Fruit fly (Drosophila melanogaster): ENCODE results near the gene nes.

Gene nes

dm6 chr3L:19254715-19255428 is 5.6 kb downstream of the nes start, which contains the start of the genes mRpL21 and rept (continued):
- peak; percentile 34 for TF ChIP-seq CG33557 (GFP tag; optimal IDR thresholded peaks at IDR 0.05)
- TF ChIP-seq CG18599 (GFP tag; optimal IDR thresholded peaks at IDR 0.05), result peak; percentile 59
- TF ChIP-seq jumu (GFP tag; optimal IDR thresholded peaks at IDR 0.05), result peak; percentile 36
- peak; percentile 39; the same call in 1 of the 2 replicates for TF ChIP-seq CG10366 (GFP tag; IDR thresholded peaks at IDR 0.05)
- peak; percentile 71 for TF ChIP-seq HLH54F (GFP tag; optimal IDR thresholded peaks at IDR 0.05)
- TF ChIP-seq CG12942 (GFP tag; optimal IDR thresholded peaks at IDR 0.05), result peak; percentile 28
- TF ChIP-seq hth (optimal IDR thresholded peaks at IDR 0.05), result no peak
- TF ChIP-seq CG10431 (GFP tag; optimal IDR thresholded peaks at IDR 0.05), result no peak
- no peak for TF ChIP-seq br (optimal IDR thresholded peaks at IDR 0.05)
- TF ChIP-seq lmd (GFP tag; IDR thresholded peaks at IDR 0.05), result peak; percentile 30; the same call in 1 of the 2 replicates
- TF ChIP-seq CG31388 (GFP tag; optimal IDR thresholded peaks at IDR 0.05), result no peak
- peak; percentile 38 for TF ChIP-seq Mes4 (GFP tag; optimal IDR thresholded peaks at IDR 0.05)
- peak; percentile 13 for TF ChIP-seq schlank (tag; optimal IDR thresholded peaks at IDR 0.05)
- TF ChIP-seq rib (GFP tag; IDR thresholded peaks at IDR 0.05), result no peak
- no peak for TF ChIP-seq Opbp (GFP tag; IDR thresholded peaks at IDR 0.05; ENCODE audit: partially characterized antibody)
- TF ChIP-seq sisA (GFP tag; IDR thresholded peaks at IDR 0.05), result no peak
- TF ChIP-seq CrebB (tag; optimal IDR thresholded peaks at IDR 0.05), result peak; percentile 47
- TF ChIP-seq CG6791 (GFP tag; IDR thresholded peaks at IDR 0.05; ENCODE audit: partially characterized antibody), result no peak
- peak; percentile 74 for TF ChIP-seq zfh2 (GFP tag; optimal IDR thresholded peaks at IDR 0.05)
- TF ChIP-seq CG17361 (GFP tag; IDR thresholded peaks at IDR 0.05), result peak; percentile 49; the same call in 1 of the 3 replicates
- no peak for TF ChIP-seq aop (GFP tag; IDR thresholded peaks at IDR 0.05)
- TF ChIP-seq bbx (GFP tag; IDR thresholded peaks at IDR 0.05; ENCODE audit: partially characterized antibody), result no peak
- no peak for TF ChIP-seq CG6654 (GFP tag; optimal IDR thresholded peaks at IDR 0.05)
- TF ChIP-seq CG31224 (GFP tag; IDR thresholded peaks at IDR 0.05), result peak; percentile 34; the same call in 1 of the 2 replicates
- peak; percentile 17 for TF ChIP-seq CG10654 (GFP tag; optimal IDR thresholded peaks at IDR 0.05)
- peak; percentile 60 for TF ChIP-seq CG4424 (GFP tag; optimal IDR thresholded peaks at IDR 0.05)
- no peak for TF ChIP-seq unc-4 (GFP tag; IDR thresholded peaks at IDR 0.05; ENCODE audit: partially characterized antibody)
- TF ChIP-seq pfk (GFP tag; optimal IDR thresholded peaks at IDR 0.05), result no peak
- no peak for TF ChIP-seq Poxn (GFP tag; IDR thresholded peaks at IDR 0.05)
- no peak for TF ChIP-seq salm (tag; optimal IDR thresholded peaks at IDR 0.05)
- peak; percentile 59; the same call in 1 of the 3 replicates for TF ChIP-seq CG34422 (GFP tag; IDR thresholded peaks at IDR 0.05)
- TF ChIP-seq lbe (GFP tag; optimal IDR thresholded peaks at IDR 0.05), result no peak
- peak; percentile 27 for TF ChIP-seq CG15601 (tag; optimal IDR thresholded peaks at IDR 0.05)
- peak; percentile 54 for TF ChIP-seq B-H2 (GFP tag; optimal IDR thresholded peaks at IDR 0.05)
- TF ChIP-seq Ptx1 (GFP tag; IDR thresholded peaks at IDR 0.05), result peak; percentile 42; the same call in 1 of the 2 replicates
- TF ChIP-seq CG12299 (tag; optimal IDR thresholded peaks at IDR 0.05), result peak; percentile 33
- no peak for TF ChIP-seq GATAe (GFP tag; conservative IDR thresholded peaks at IDR 0.05)
- peak; percentile 86 for TF ChIP-seq row (GFP tag; IDR thresholded peaks at IDR 0.05)
- TF ChIP-seq CG9609 (GFP tag; optimal IDR thresholded peaks at IDR 0.05), result no peak
- no peak for TF ChIP-seq ato (GFP tag; IDR thresholded peaks at IDR 0.05; ENCODE audit: partially characterized antibody)
- peak; percentile 72 for TF ChIP-seq HmgZ (tag; optimal IDR thresholded peaks at IDR 0.05)
- peak in 1 of 3 experiments; percentile 35 for TF ChIP-seq lola (GFP tag; optimal IDR thresholded peaks at IDR 0.05)
- peak; percentile 53; the same call in 1 of the 2 replicates for TF ChIP-seq CG6272 (GFP tag; IDR thresholded peaks at IDR 0.05)
- peak; percentile 31 to 94 for TF ChIP-seq Pdp1 (GFP tag; optimal IDR thresholded peaks at IDR 0.05)
- TF ChIP-seq CG13775 (GFP tag; optimal IDR thresholded peaks at IDR 0.05), result peak; percentile 65
- no peak for TF ChIP-seq CG32767 (GFP tag; IDR thresholded peaks at IDR 0.05)
- no peak for TF ChIP-seq usp (GFP tag; optimal IDR thresholded peaks at IDR 0.05)
- peak; percentile 70 for TF ChIP-seq pzg (GFP tag; optimal IDR thresholded peaks at IDR 0.05)
- TF ChIP-seq Asciz (GFP tag; optimal IDR thresholded peaks at IDR 0.05), result no peak

Measured in whole organism, embryonic.